Fruit fly (Drosophila melanogaster) whole organism, embryonic: ENCODE results near the gene CG32099.

Source experiments
- Asciz ChIP-seq: fragments of 200-800 bp; sonication (Bioruptor generic); optimal IDR thresholded peaks from 2 replicates; lab custom pipeline; 2017; ENCODE audit warnings: missing biosample characterization, mild to moderate bottlenecking, missing genetic modification characterization, missing genetic modification reagents
- CG10147 ChIP-seq: fragments of 200-800 bp; sonication (Bioruptor generic); optimal IDR thresholded peaks from 2 replicates; lab custom pipeline; 2019; ENCODE audit warnings: missing biosample characterization, mild to moderate bottlenecking, missing genetic modification characterization, moderate library complexity
- CG11093 ChIP-seq: fragments of 200-800 bp; sonication (Bioruptor generic); IDR thresholded peaks from 3 replicates; pipeline ENCODE4 v1.3.6; 2022; ENCODE audit warnings: missing biosample characterization, missing genetic modification characterization
- CG12299 ChIP-seq: fragments of 200-800 bp; sonication (Bioruptor generic); optimal IDR thresholded peaks from 2 replicates; lab custom pipeline; 2018; ENCODE audit warnings: missing biosample characterization, mild to moderate bottlenecking, missing genetic modification characterization
- CG13296 ChIP-seq: fragments of 200-800 bp; sonication (Bioruptor generic); optimal IDR thresholded peaks from 3 replicates; lab custom pipeline; 2018; ENCODE audit warnings: missing biosample characterization, mild to moderate bottlenecking, missing genetic modification characterization
- CG18619 ChIP-seq: fragments of 200-800 bp; sonication (Bioruptor generic); optimal IDR thresholded peaks from 3 replicates; lab custom pipeline; 2017; ENCODE audit warnings: missing biosample characterization, mild to moderate bottlenecking, missing genetic modification characterization
- CG2116 ChIP-seq: fragments of 200-800 bp; sonication (Bioruptor generic); optimal IDR thresholded peaks from 3 replicates; lab custom pipeline; 2018; ENCODE audit warnings: missing biosample characterization, mild to moderate bottlenecking, missing genetic modification characterization
- CG3407 ChIP-seq: fragments of 200-800 bp; sonication (Bioruptor generic); optimal IDR thresholded peaks from 2 replicates; lab custom pipeline; 2018; ENCODE audit warnings: missing biosample characterization, mild to moderate bottlenecking, missing genetic modification characterization
- CG34422 ChIP-seq: fragments of 200-800 bp; sonication (Bioruptor generic); IDR thresholded peaks from 3 replicates; pipeline ENCODE4 v1.3.6; 2022; ENCODE audit warnings: missing biosample characterization, missing genetic modification characterization
- CG3995 ChIP-seq: fragments of 200-800 bp; sonication (Bioruptor generic); optimal IDR thresholded peaks from 3 replicates; lab custom pipeline; 2016; ENCODE audit warnings: missing biosample characterization, missing genetic modification characterization
- CG42726 ChIP-seq: fragments of 200-800 bp; sonication (Bioruptor generic); IDR thresholded peaks from 2 replicates; pipeline ENCODE4 v1.3.6; 2022; ENCODE audit warnings: missing biosample characterization, missing genetic modification characterization; ENCODE audit not compliant: partially characterized antibody
- CG4328 ChIP-seq: fragments of 200-800 bp; sonication (Bioruptor generic); optimal IDR thresholded peaks from 3 replicates; lab custom pipeline; 2017; ENCODE audit warnings: missing biosample characterization, missing genetic modification reagents, missing genetic modification characterization
- CG4360 ChIP-seq: fragments of 200-800 bp; sonication (Bioruptor generic); IDR thresholded peaks from 2 replicates; pipeline ENCODE4 v1.3.6; 2022; ENCODE audit warnings: missing biosample characterization, missing genetic modification characterization
- CG6765 ChIP-seq: fragments of 200-800 bp; sonication (Bioruptor generic); optimal IDR thresholded peaks from 3 replicates; lab custom pipeline; 2017; ENCODE audit warnings: missing biosample characterization, mild to moderate bottlenecking, missing genetic modification characterization
- CG6854 ChIP-seq: fragments of 200-800 bp; sonication (Bioruptor generic); optimal IDR thresholded peaks from 3 replicates; lab custom pipeline; 2017; ENCODE audit warnings: missing biosample characterization, mild to moderate bottlenecking, missing genetic modification characterization
- CG7745 ChIP-seq: fragments of 200-800 bp; sonication (Bioruptor generic); optimal IDR thresholded peaks from 2 replicates; lab custom pipeline; 2018; ENCODE audit warnings: missing biosample characterization, mild to moderate bottlenecking, missing genetic modification characterization, moderate library complexity
- CG7928 ChIP-seq: fragments of 200-800 bp; sonication (Bioruptor generic); optimal IDR thresholded peaks from 2 replicates; lab custom pipeline; 2017; ENCODE audit warnings: missing biosample characterization, mild to moderate bottlenecking, missing genetic modification characterization
- CG8388 ChIP-seq: fragments of 200-800 bp; sonication (Bioruptor generic); optimal IDR thresholded peaks from 2 replicates; lab custom pipeline; 2019; ENCODE audit warnings: missing biosample characterization, mild to moderate bottlenecking, missing genetic modification characterization, moderate library complexity
- D19A ChIP-seq: fragments of 200-800 bp; optimal IDR thresholded peaks from 3 replicates; lab custom pipeline; 2019; ENCODE audit warnings: missing biosample characterization, mild to moderate bottlenecking, missing genetic modification characterization, moderate library complexity
- D19B ChIP-seq: fragments of 200-800 bp; sonication (Bioruptor generic); optimal IDR thresholded peaks from 2 replicates; lab custom pipeline; 2017; ENCODE audit warnings: missing biosample characterization, mild to moderate bottlenecking, missing genetic modification characterization
- Doc2 ChIP-seq: fragments of 200-800 bp; sonication (Bioruptor generic); IDR thresholded peaks from 2 replicates; pipeline ENCODE4 v1.3.6; 2022; ENCODE audit warnings: missing biosample characterization, missing genetic modification characterization
- Dref ChIP-seq: fragments of 200-800 bp; sonication (Bioruptor generic); IDR thresholded peaks from 2 replicates; pipeline ENCODE4 v1.3.6; 2022; ENCODE audit warnings: missing biosample characterization, missing genetic modification characterization
- E2f2 ChIP-seq: fragments of 200-800 bp; sonication (Bioruptor generic); IDR thresholded peaks from 2 replicates; pipeline ENCODE4 v1.3.6; 2022; ENCODE audit warnings: missing biosample characterization, missing genetic modification characterization
- Fer3 ChIP-seq: fragments of 200-800 bp; sonication (Bioruptor generic); optimal IDR thresholded peaks from 2 replicates; lab custom pipeline; 2018; ENCODE audit warnings: missing biosample characterization, mild to moderate bottlenecking, missing genetic modification characterization, moderate library complexity
- H2.0 ChIP-seq: fragments of 200-800 bp; sonication (Bioruptor generic); IDR thresholded peaks from 2 replicates; pipeline ENCODE4 v1.3.6; 2022; ENCODE audit warnings: missing biosample characterization, missing genetic modification characterization
- Jarid2 ChIP-seq: fragments of 200-800 bp; sonication (Bioruptor generic); optimal IDR thresholded peaks from 3 replicates; lab custom pipeline; 2017; ENCODE audit warnings: mild to moderate bottlenecking, missing biosample characterization, missing genetic modification reagents, missing genetic modification characterization
- Lhr ChIP-seq: fragments of 200-800 bp; sonication (Bioruptor generic); optimal IDR thresholded peaks from 3 replicates; lab custom pipeline; 2017; ENCODE audit warnings: mild to moderate bottlenecking, missing biosample characterization, missing genetic modification reagents, missing genetic modification characterization
- Mes4 ChIP-seq: fragments of 200-800 bp; sonication (Bioruptor generic); optimal IDR thresholded peaks from 2 replicates; lab custom pipeline; 2016; ENCODE audit warnings: missing biosample characterization, missing genetic modification characterization
- Oli ChIP-seq: fragments of 200-800 bp; sonication (Bioruptor generic); optimal IDR thresholded peaks from 2 replicates; lab custom pipeline; 2018; ENCODE audit warnings: missing biosample characterization, mild to moderate bottlenecking, missing genetic modification characterization, moderate library complexity
- Side ChIP-seq: fragments of 200-800 bp; sonication (Bioruptor generic); optimal IDR thresholded peaks from 2 replicates; lab custom pipeline; 2016; ENCODE audit warnings: missing biosample characterization, missing genetic modification characterization
- Sox102F ChIP-seq: fragments of 200-800 bp; sonication (Bioruptor generic); optimal IDR thresholded peaks from 2 replicates; lab custom pipeline; 2018; ENCODE audit warnings: missing biosample characterization, mild to moderate bottlenecking, missing genetic modification characterization, moderate library complexity
- Taf1 ChIP-seq: fragments of 200-800 bp; sonication (Bioruptor generic); IDR thresholded peaks from 2 replicates; pipeline ENCODE4 v1.3.6; 2022; ENCODE audit warnings: missing biosample characterization, missing genetic modification characterization
- Trl ChIP-seq, 3 experiments: fragments of >200 bp in 2 of 3; fragments of 200-800 bp in 1 of 3; sonication (Bioruptor generic) in 1 of 3; optimal IDR thresholded peaks; 2 replicates in 1 of 3; 3 replicates in 2 of 3; lab custom pipeline; 2016 to 2017; ENCODE audit warnings: missing biosample characterization in 1 of 3, missing genetic modification characterization in 1 of 3
- amos ChIP-seq: fragments of 200-800 bp; sonication (Bioruptor generic); IDR thresholded peaks from 2 replicates; pipeline ENCODE4 v1.3.6; 2022; ENCODE audit warnings: missing biosample characterization, missing genetic modification characterization; ENCODE audit not compliant: partially characterized antibody
- br ChIP-seq: fragments of >200 bp; optimal IDR thresholded peaks from 2 replicates; lab custom pipeline; 2017
- ci ChIP-seq: fragments of 200-800 bp; sonication (Bioruptor generic); IDR thresholded peaks from 3 replicates; pipeline ENCODE4 v1.3.6; 2022; ENCODE audit warnings: missing biosample characterization, missing genetic modification characterization
- ems ChIP-seq: fragments of 200-800 bp; sonication (Bioruptor generic); optimal IDR thresholded peaks from 3 replicates; lab custom pipeline; 2016; ENCODE audit warnings: missing biosample characterization, missing genetic modification characterization
- en ChIP-seq: fragments of 200-800 bp; sonication (Bioruptor generic); optimal IDR thresholded peaks from 2 replicates; lab custom pipeline; 2016; ENCODE audit warnings: missing biosample characterization, missing genetic modification characterization
- gcm2 ChIP-seq: fragments of 200-800 bp; sonication (Bioruptor generic); optimal IDR thresholded peaks from 2 replicates; lab custom pipeline; 2016; ENCODE audit warnings: missing biosample characterization, missing genetic modification characterization
- gsb-n ChIP-seq: fragments of 200-800 bp; sonication (Bioruptor generic); optimal IDR thresholded peaks from 3 replicates; lab custom pipeline; 2018; ENCODE audit warnings: missing biosample characterization, mild to moderate bottlenecking, missing genetic modification characterization
- hbn ChIP-seq: fragments of 200-800 bp; sonication (Bioruptor generic); IDR thresholded peaks from 2 replicates; pipeline ENCODE4 v1.3.6; 2022; ENCODE audit warnings: missing biosample characterization, missing genetic modification characterization; ENCODE audit not compliant: partially characterized antibody
- hth ChIP-seq: fragments of >200 bp; optimal IDR thresholded peaks from 2 replicates; lab custom pipeline; 2017; ENCODE audit warnings: inconsistent platforms
- oc ChIP-seq: fragments of 200-800 bp; sonication (Bioruptor generic); optimal IDR thresholded peaks from 2 replicates; lab custom pipeline; 2018; ENCODE audit warnings: missing biosample characterization, mild to moderate bottlenecking, missing genetic modification characterization, moderate library complexity
- pb ChIP-seq: fragments of 200-800 bp; sonication (Bioruptor generic); optimal IDR thresholded peaks from 3 replicates; lab custom pipeline; 2016; ENCODE audit warnings: missing biosample characterization, missing genetic modification characterization
- peb ChIP-seq: fragments of 200-800 bp; sonication (Bioruptor generic); IDR thresholded peaks from 2 replicates; pipeline ENCODE4 v1.3.6; 2022; ENCODE audit warnings: missing biosample characterization, missing genetic modification characterization
- phol ChIP-seq: fragments of 200-800 bp; sonication (Bioruptor generic); optimal IDR thresholded peaks from 3 replicates; lab custom pipeline; 2018; ENCODE audit warnings: missing biosample characterization, mild to moderate bottlenecking, missing genetic modification characterization, moderate library complexity
- pita ChIP-seq: fragments of 200-800 bp; sonication (Bioruptor generic); optimal IDR thresholded peaks from 2 replicates; lab custom pipeline; 2017; ENCODE audit warnings: missing biosample characterization, mild to moderate bottlenecking, missing genetic modification characterization
- tll ChIP-seq, 2 experiments: fragments of 200-800 bp in 1 of 2; fragments of >200 bp in 1 of 2; sonication (Bioruptor generic) in 1 of 2; optimal IDR thresholded peaks; 2 replicates each; lab custom pipeline; 2017 to 2019; ENCODE audit warnings: missing biosample characterization in 2 of 2, missing genetic modification characterization in 2 of 2, mild to moderate bottlenecking in 1 of 2, moderate library complexity in 1 of 2
- zen2 ChIP-seq: fragments of 200-800 bp; sonication (Bioruptor generic); IDR thresholded peaks from 3 replicates; pipeline ENCODE4 v1.3.6; 2022; ENCODE audit warnings: missing biosample characterization, missing genetic modification characterization; ENCODE audit not compliant: partially characterized antibody

Gene CG32099

dm6 chr3L:12115966-12116735 lies 32.9 kb upstream of the CG32099 start, which contains the start of gene vers (continued):
- TF ChIP-seq E2f2 (GFP tag; lab: Robert Waterston, UW) (peak; percentile 98), CG3995 (peak; percentile 85), Doc2 (GFP tag; lab: Robert Waterston, UW) (no peak), H2.0 (GFP tag; lab: Robert Waterston, UW) (no peak), CG8388 (GFP tag; lab: Kevin White, UChicago) (peak; percentile 23), CG4360 (no peak), Jarid2 (no peak), CG6765 (GFP tag; lab: Kevin White, UChicago) (no peak), Lhr (no peak), CG18619 (GFP tag; lab: Kevin White, UChicago) (no peak), CG7745 (tag; lab: Kevin White, UChicago) (no peak), Trl (optimal IDR thresholded peaks at IDR 0.05; lab: Kevin White, UChicago) (no peak), Trl (GFP tag; optimal IDR thresholded peaks at IDR 0.05; lab: Kevin White, UChicago) (peak; percentile 52), CG42726 (GFP tag; lab: Robert Waterston, UW) (peak; percentile 76), CG4328 (GFP tag; lab: Kevin White, UChicago) (no peak), CG6854 (GFP tag; lab: Kevin White, UChicago) (no peak), phol (tag; lab: Kevin White, UChicago) (peak; percentile 38), CG11093 (GFP tag; lab: Robert Waterston, UW) (peak; percentile 17; the same call in 1 of the 3 replicates), gcm2 (GFP tag; lab: Kevin White, UChicago) (no peak), gsb-n (tag; lab: Kevin White, UChicago) (peak; percentile 19), hbn (GFP tag; lab: Robert Waterston, UW) (peak; percentile 95), Asciz (GFP tag; lab: Kevin White, UChicago) (no peak), tll (GFP tag; optimal IDR thresholded peaks at IDR 0.05; lab: Kevin White, UChicago) (no peak), CG7928 (GFP tag; lab: Kevin White, UChicago) (peak; percentile 92), Taf1 (GFP tag; lab: Robert Waterston, UW) (no peak), CG12299 (tag; lab: Kevin White, UChicago) (no peak), ems (GFP tag; lab: Kevin White, UChicago) (peak; percentile 2), pb (no peak), Fer3 (tag; lab: Kevin White, UChicago) (no peak), hth (lab: Kevin White, UChicago) (no peak), CG13296 (peak; percentile 29), br (lab: Kevin White, UChicago) (no peak), CG2116 (GFP tag; lab: Kevin White, UChicago) (peak; percentile 79), Dref (GFP tag; lab: Robert Waterston, UW) (peak; percentile 97), oc (tag; lab: Kevin White, UChicago) (no peak), D19A (tag; lab: Kevin White, UChicago) (no peak), en (GFP tag; lab: Kevin White, UChicago) (no peak), zen2 (GFP tag; lab: Robert Waterston, UW) (peak; percentile 88), CG10147 (GFP tag; lab: Kevin White, UChicago) (no peak), Mes4 (GFP tag; lab: Kevin White, UChicago) (no peak), peb (GFP tag; lab: Robert Waterston, UW) (no peak), amos (GFP tag; lab: Robert Waterston, UW) (peak; percentile 96), Side (GFP tag; lab: Kevin White, UChicago) (peak; percentile 28), Sox102F (GFP tag; lab: Kevin White, UChicago) (no peak), pita (no peak), ci (peak; percentile 32; the same call in 2 of the 3 replicates), D19B (GFP tag; lab: Kevin White, UChicago) (no peak), CG34422 (no peak), CG3407 (GFP tag; lab: Kevin White, UChicago) (no peak), Oli (tag; lab: Kevin White, UChicago) (no peak)
